Comparison of ENCODE assay signal across 1 fruit fly cellular context in the genomic region with DNA sequence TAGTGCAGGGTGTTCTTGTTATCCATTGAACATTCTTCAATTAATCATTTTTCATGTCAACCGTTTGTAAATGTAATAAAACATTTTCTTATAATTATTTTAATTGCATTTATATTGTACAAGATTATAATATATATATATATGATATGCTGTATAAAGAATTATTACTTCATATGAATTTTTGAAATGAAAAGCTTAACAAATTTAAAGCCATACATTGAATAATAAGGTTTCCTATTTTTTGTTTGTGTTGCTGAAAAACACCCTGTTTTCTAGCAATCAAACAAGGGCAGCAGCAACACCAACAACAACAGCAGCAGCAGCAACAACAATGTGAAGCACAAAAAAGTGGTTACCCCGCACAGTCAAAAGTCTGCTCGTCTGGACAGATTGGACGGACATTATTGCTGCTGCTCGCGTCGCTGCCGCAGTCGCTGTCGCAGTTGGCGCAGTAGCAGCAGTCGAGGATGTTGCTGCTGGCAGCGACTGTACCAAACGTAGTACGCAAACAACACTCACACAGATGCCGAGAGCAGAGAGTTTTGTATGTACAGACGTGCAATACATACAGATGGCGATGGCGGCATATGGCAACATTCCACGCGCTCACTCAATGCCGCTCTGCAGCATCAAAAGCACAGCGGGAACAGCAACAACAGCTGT.
TF ChIP-seq lines count a peak whose summit lies in the region.

No protein-coding gene starts in this region.

TF ChIP-seq in whole organism, embryonic, 481 proteins besides CTCF, POLR2A, EP300 and RAD21 (continued from another document and continues in another):
- TF ChIP-seq CG11398 (GFP tag; optimal IDR thresholded peaks at IDR 0.05; lab: Kevin White, UChicago) (no peak), CG9932 (GFP tag; IDR thresholded peaks at IDR 0.05; lab: Robert Waterston, UW) (no peak), CG9215 (GFP tag; IDR thresholded peaks at IDR 0.05; lab: Robert Waterston, UW) (no peak), zen2 (GFP tag; IDR thresholded peaks at IDR 0.05; lab: Robert Waterston, UW; ENCODE audit: partially characterized antibody) (no peak; the same call in 2 of the 3 replicates), TFAM (GFP tag; optimal IDR thresholded peaks at IDR 0.05; lab: Kevin White, UChicago) (no peak), CG2129 (GFP tag; IDR thresholded peaks at IDR 0.05; lab: Robert Waterston, UW; ENCODE audit: partially characterized antibody) (no peak), CG10462 (GFP tag; optimal IDR thresholded peaks at IDR 0.05; lab: Kevin White, UChicago) (no peak), wek (GFP tag; optimal IDR thresholded peaks at IDR 0.05; lab: Kevin White, UChicago) (no peak), CG11504 (tag; optimal IDR thresholded peaks at IDR 0.05; lab: Kevin White, UChicago) (peak; percentile 80), BtbVII (GFP tag; optimal IDR thresholded peaks at IDR 0.05; lab: Kevin White, UChicago) (no peak), Hr51 (GFP tag; optimal IDR thresholded peaks at IDR 0.05; lab: Kevin White, UChicago) (peak in 1 of 2 experiments; percentile 71), BEAF-32 (GFP tag; optimal IDR thresholded peaks at IDR 0.05; lab: Kevin White, UChicago) (no peak), croc (GFP tag; conservative IDR thresholded peaks at IDR 0.05; lab: Robert Waterston, UW) (no peak), HLH3B (GFP tag; IDR thresholded peaks at IDR 0.05; lab: Robert Waterston, UW) (no peak), Hmr (GFP tag; optimal IDR thresholded peaks at IDR 0.05; lab: Kevin White, UChicago) (peak; percentile 70), sob (GFP tag; IDR thresholded peaks at IDR 0.05; lab: Robert Waterston, UW) (no peak), pzg (GFP tag; optimal IDR thresholded peaks at IDR 0.05; lab: Kevin White, UChicago) (no peak), ase (GFP tag; IDR thresholded peaks at IDR 0.05; lab: Robert Waterston, UW) (no peak), CG3163 (GFP tag; optimal IDR thresholded peaks at IDR 0.05; lab: Kevin White, UChicago) (no peak), Doc3 (GFP tag; IDR thresholded peaks at IDR 0.05; lab: Robert Waterston, UW; ENCODE audit: partially characterized antibody) (no peak), Doc2 (GFP tag; IDR thresholded peaks at IDR 0.05; lab: Robert Waterston, UW) (no peak), CG16863 (GFP tag; optimal IDR thresholded peaks at IDR 0.05; lab: Kevin White, UChicago) (no peak), Atf-2 (GFP tag; optimal IDR thresholded peaks at IDR 0.05; lab: Kevin White, UChicago) (no peak), CG1647 (GFP tag; optimal IDR thresholded peaks at IDR 0.05; lab: Kevin White, UChicago) (no peak), CG9817 (tag; optimal IDR thresholded peaks at IDR 0.05; lab: Kevin White, UChicago) (peak; percentile 29), Rfx (GFP tag; IDR thresholded peaks at IDR 0.05; lab: Robert Waterston, UW) (0 out of 2 replicates have a peak, but pooled peaks have one; percentile 23), her (GFP tag; optimal IDR thresholded peaks at IDR 0.05; lab: Kevin White, UChicago) (no peak), CG1603 (tag; optimal IDR thresholded peaks at IDR 0.05; lab: Kevin White, UChicago) (no peak), CG13123 (GFP tag; optimal IDR thresholded peaks at IDR 0.05; lab: Kevin White, UChicago) (no peak), CG6272 (GFP tag; IDR thresholded peaks at IDR 0.05; lab: Robert Waterston, UW) (no peak), CG1832 (GFP tag; optimal IDR thresholded peaks at IDR 0.05; lab: Kevin White, UChicago) (no peak), CG4707 (GFP tag; optimal IDR thresholded peaks at IDR 0.05; lab: Kevin White, UChicago) (no peak), Xbp1 (GFP tag; optimal IDR thresholded peaks at IDR 0.05; lab: Kevin White, UChicago) (no peak), tx (GFP tag; optimal IDR thresholded peaks at IDR 0.05; lab: Kevin White, UChicago) (no peak), tgo (GFP tag; IDR thresholded peaks at IDR 0.05; lab: Robert Waterston, UW) (no peak), CG17912 (GFP tag; optimal IDR thresholded peaks at IDR 0.05; lab: Kevin White, UChicago) (no peak), Kr (GFP tag; optimal IDR thresholded peaks at IDR 0.05; lab: Kevin White, UChicago) (no peak), ttk (GFP tag; IDR thresholded peaks at IDR 0.05; lab: Robert Waterston, UW) (no peak), CG31365 (tag; optimal IDR thresholded peaks at IDR 0.05; lab: Kevin White, UChicago) (no peak), bcd (GFP tag; optimal IDR thresholded peaks at IDR 0.05; lab: Kevin White, UChicago) (peak; percentile 6), CG12769 (tag; optimal IDR thresholded peaks at IDR 0.05; lab: Kevin White, UChicago) (no peak), CG18599 (GFP tag; optimal IDR thresholded peaks at IDR 0.05; lab: Kevin White, UChicago) (peak; percentile 77), Dbx (GFP tag; IDR thresholded peaks at IDR 0.05; lab: Robert Waterston, UW) (0 out of 3 replicates have a peak, but pooled peaks have one; percentile 13), CG9727 (GFP tag; optimal IDR thresholded peaks at IDR 0.05; lab: Kevin White, UChicago) (peak; percentile 43), CG14441 (GFP tag; IDR thresholded peaks at IDR 0.05; lab: Robert Waterston, UW) (no peak), CG15479 (GFP tag; optimal IDR thresholded peaks at IDR 0.05; lab: Kevin White, UChicago) (no peak), chif (GFP tag; optimal IDR thresholded peaks at IDR 0.05; lab: Kevin White, UChicago) (no peak), CG16815 (GFP tag; optimal IDR thresholded peaks at IDR 0.05; lab: Kevin White, UChicago) (no peak), CG7987 (GFP tag; optimal IDR thresholded peaks at IDR 0.05; lab: Kevin White, UChicago) (no peak), salm (tag; optimal IDR thresholded peaks at IDR 0.05; lab: Kevin White, UChicago) (no peak), ATbp (GFP tag; optimal IDR thresholded peaks at IDR 0.05; lab: Kevin White, UChicago) (no peak), maf-S (GFP tag; optimal IDR thresholded peaks at IDR 0.05; lab: Kevin White, UChicago) (no peak), disco-r (GFP tag; optimal IDR thresholded peaks at IDR 0.05; lab: Kevin White, UChicago) (no peak), hbn (GFP tag; IDR thresholded peaks at IDR 0.05; lab: Robert Waterston, UW; ENCODE audit: partially characterized antibody) (no peak), D (optimal IDR thresholded peaks at IDR 0.05; lab: Kevin White, UChicago) (no peak), D (GFP tag; optimal IDR thresholded peaks at IDR 0.05; lab: Kevin White, UChicago) (no peak), gce (GFP tag; IDR thresholded peaks at IDR 0.05; lab: Robert Waterston, UW) (no peak), lov (optimal IDR thresholded peaks at IDR 0.05; lab: Kevin White, UChicago) (no peak), lov (GFP tag; IDR thresholded peaks at IDR 0.05; lab: Robert Waterston, UW) (no peak), yki (optimal IDR thresholded peaks at IDR 0.05; lab: Kevin White, UChicago) (no peak), CG2199 (GFP tag; IDR thresholded peaks at IDR 0.05; lab: Robert Waterston, UW) (no peak), shn (GFP tag; optimal IDR thresholded peaks at IDR 0.05; lab: Kevin White, UChicago) (no peak), CG10147 (GFP tag; optimal IDR thresholded peaks at IDR 0.05; lab: Kevin White, UChicago) (peak; percentile 68), CG6683 (GFP tag; optimal IDR thresholded peaks at IDR 0.05; lab: Kevin White, UChicago) (no peak), Sin3A (optimal IDR thresholded peaks at IDR 0.05; lab: Kevin White, UChicago) (no peak), hb (GFP tag; IDR thresholded peaks at IDR 0.05; lab: Robert Waterston, UW; ENCODE audit: partially characterized antibody) (no peak), sna (GFP tag; IDR thresholded peaks at IDR 0.05; lab: Robert Waterston, UW; ENCODE audit: partially characterized antibody) (no peak), chm (GFP tag; IDR thresholded peaks at IDR 0.05; lab: Robert Waterston, UW) (no peak; the same call in 1 of the 2 replicates), CG3726 (GFP tag; IDR thresholded peaks at IDR 0.05; lab: Robert Waterston, UW) (no peak), CG32767 (GFP tag; IDR thresholded peaks at IDR 0.05; lab: Robert Waterston, UW) (no peak), slp2 (GFP tag; optimal IDR thresholded peaks at IDR 0.05; lab: Kevin White, UChicago) (no peak), Rx (GFP tag; IDR thresholded peaks at IDR 0.05; lab: Robert Waterston, UW) (no peak), CG17359 (tag; optimal IDR thresholded peaks at IDR 0.05; lab: Kevin White, UChicago) (peak; percentile 43), CG34422 (GFP tag; IDR thresholded peaks at IDR 0.05; lab: Robert Waterston, UW) (no peak), org-1 (GFP tag; optimal IDR thresholded peaks at IDR 0.05; lab: Kevin White, UChicago) (no peak), E2f1 (GFP tag; IDR thresholded peaks at IDR 0.05; lab: Robert Waterston, UW) (no peak), Tbp (GFP tag; optimal IDR thresholded peaks at IDR 0.05; lab: Kevin White, UChicago) (no peak), ranshi (GFP tag; IDR thresholded peaks at IDR 0.05; lab: Robert Waterston, UW) (no peak), CG13424 (tag; optimal IDR thresholded peaks at IDR 0.05; lab: Kevin White, UChicago) (peak; percentile 59), CG43689 (GFP tag; IDR thresholded peaks at IDR 0.05; lab: Robert Waterston, UW) (no peak), Awh (GFP tag; IDR thresholded peaks at IDR 0.05; lab: Robert Waterston, UW) (no peak), CG16779 (GFP tag; IDR thresholded peaks at IDR 0.05; lab: Robert Waterston, UW) (no peak), Deaf1 (tag; optimal IDR thresholded peaks at IDR 0.05; lab: Kevin White, UChicago) (peak; percentile 50), sqz (GFP tag; optimal IDR thresholded peaks at IDR 0.05; lab: Kevin White, UChicago) (peak; percentile 59), Trl (optimal IDR thresholded peaks at IDR 0.05; lab: Kevin White, UChicago) (no peak), Trl (GFP tag; optimal IDR thresholded peaks at IDR 0.05; lab: Kevin White, UChicago) (no peak), pfk (GFP tag; optimal IDR thresholded peaks at IDR 0.05; lab: Kevin White, UChicago) (no peak), CG17829 (tag; optimal IDR thresholded peaks at IDR 0.05; lab: Kevin White, UChicago) (peak; percentile 9), cad (GFP tag; optimal IDR thresholded peaks at IDR 0.05; lab: Kevin White, UChicago) (no peak), fd102C (GFP tag; optimal IDR thresholded peaks at IDR 0.05; lab: Kevin White, UChicago) (no peak), tap (tag; optimal IDR thresholded peaks at IDR 0.05; lab: Kevin White, UChicago) (no peak), ERR (GFP tag; optimal IDR thresholded peaks at IDR 0.05; lab: Kevin White, UChicago) (no peak), run (tag; optimal IDR thresholded peaks at IDR 0.05; lab: Kevin White, UChicago) (peak; percentile 11), Mrtf (GFP tag; IDR thresholded peaks at IDR 0.05; lab: Robert Waterston, UW) (no peak), fd64A (GFP tag; optimal IDR thresholded peaks at IDR 0.05; lab: Kevin White, UChicago) (no peak), Hand (GFP tag; optimal IDR thresholded peaks at IDR 0.05; lab: Kevin White, UChicago) (peak; percentile 46), Drgx (GFP tag; IDR thresholded peaks at IDR 0.05; lab: Robert Waterston, UW) (no peak), lbe (GFP tag; optimal IDR thresholded peaks at IDR 0.05; lab: Kevin White, UChicago) (no peak), dati (GFP tag; IDR thresholded peaks at IDR 0.05; lab: Robert Waterston, UW) (no peak), dmrt99B (tag; optimal IDR thresholded peaks at IDR 0.05; lab: Kevin White, UChicago) (peak; percentile 62), sc (optimal IDR thresholded peaks at IDR 0.05; lab: Kevin White, UChicago) (no peak), sc (GFP tag; optimal IDR thresholded peaks at IDR 0.05; lab: Kevin White, UChicago) (no peak), CG3847 (GFP tag; IDR thresholded peaks at IDR 0.05; lab: Robert Waterston, UW) (no peak), CG10321 (GFP tag; IDR thresholded peaks at IDR 0.05; lab: Robert Waterston, UW) (no peak), sima (GFP tag; optimal IDR thresholded peaks at IDR 0.05; lab: Kevin White, UChicago) (no peak), Myb (GFP tag; optimal IDR thresholded peaks at IDR 0.05; lab: Kevin White, UChicago) (no peak), ken (GFP tag; IDR thresholded peaks at IDR 0.05; lab: Robert Waterston, UW) (no peak), CG11456 (GFP tag; IDR thresholded peaks at IDR 0.05; lab: Robert Waterston, UW) (no peak), Blimp-1 (GFP tag; optimal IDR thresholded peaks at IDR 0.05; lab: Kevin White, UChicago) (no peak), CG14860 (GFP tag; IDR thresholded peaks at IDR 0.05; lab: Robert Waterston, UW; ENCODE audit: partially characterized antibody) (no peak), CG6813 (GFP tag; optimal IDR thresholded peaks at IDR 0.05; lab: Kevin White, UChicago) (peak; percentile 18), CG2712 (tag; optimal IDR thresholded peaks at IDR 0.05; lab: Kevin White, UChicago) (peak; percentile 36), peb (GFP tag; IDR thresholded peaks at IDR 0.05; lab: Robert Waterston, UW) (no peak), Lhr (GFP tag; optimal IDR thresholded peaks at IDR 0.05; lab: Kevin White, UChicago) (no peak), CG3281 (GFP tag; optimal IDR thresholded peaks at IDR 0.05; lab: Kevin White, UChicago) (peak; percentile 49), tna (GFP tag; IDR thresholded peaks at IDR 0.05; lab: Robert Waterston, UW; ENCODE audit: partially characterized antibody) (no peak), CG9876 (GFP tag; optimal IDR thresholded peaks at IDR 0.05; lab: Kevin White, UChicago) (no peak), pnt (GFP tag; optimal IDR thresholded peaks at IDR 0.05; lab: Kevin White, UChicago) (no peak), abd-A (tag; optimal IDR thresholded peaks at IDR 0.05; lab: Kevin White, UChicago) (peak; percentile 92), CG13287 (GFP tag; IDR thresholded peaks at IDR 0.05; lab: Robert Waterston, UW; ENCODE audit: partially characterized antibody) (no peak), mld (GFP tag; IDR thresholded peaks at IDR 0.05; lab: Robert Waterston, UW; ENCODE audit: partially characterized antibody) (no peak), gsb-n (tag; optimal IDR thresholded peaks at IDR 0.05; lab: Kevin White, UChicago) (peak; percentile 27), H15 (GFP tag; IDR thresholded peaks at IDR 0.05; lab: Robert Waterston, UW) (no peak), knrl (GFP tag; IDR thresholded peaks at IDR 0.05; lab: Robert Waterston, UW; ENCODE audit: partially characterized antibody) (no peak; the same call in 2 of the 3 replicates), CG4424 (GFP tag; optimal IDR thresholded peaks at IDR 0.05; lab: Kevin White, UChicago) (no peak), jing (GFP tag; optimal IDR thresholded peaks at IDR 0.05; lab: Kevin White, UChicago) (no peak), CG34376 (GFP tag; optimal IDR thresholded peaks at IDR 0.05; lab: Kevin White, UChicago) (no peak), caup (GFP tag; optimal IDR thresholded peaks at IDR 0.05; lab: Kevin White, UChicago; ENCODE audit: severe bottlenecking) (peak; percentile 19), odd (GFP tag; optimal IDR thresholded peaks at IDR 0.05; lab: Kevin White, UChicago) (peak; percentile 16)
